Fruit fly (Drosophila melanogaster) whole organism, wandering third instar larva: ENCODE measurements around the gene tfc.

ENCODE experiments used
- Abd-B ChIP-seq: fragments of >200 bp; optimal IDR thresholded peaks from 2 replicates; lab custom pipeline; 2017; ENCODE audit warnings: missing biosample characterization, missing genetic modification characterization
- CG32264 ChIP-seq: fragments of 200-800 bp; sonication (Bioruptor generic); optimal IDR thresholded peaks from 2 replicates; lab custom pipeline; 2016; ENCODE audit warnings: missing biosample characterization, missing genetic modification characterization
- CG9705 ChIP-seq: fragments of 200-800 bp; sonication (Bioruptor generic); optimal IDR thresholded peaks from 2 replicates; lab custom pipeline; 2018; ENCODE audit warnings: missing biosample characterization, mild to moderate bottlenecking, missing genetic modification characterization
- CrebA ChIP-seq: fragments of 200-800 bp; sonication (Bioruptor generic); optimal IDR thresholded peaks from 2 replicates; lab custom pipeline; 2016; ENCODE audit warnings: missing biosample characterization, mild to moderate bottlenecking, missing genetic modification characterization, borderline replicate concordance
- Dfd ChIP-seq: fragments of >200 bp; optimal IDR thresholded peaks from 2 replicates; lab custom pipeline; 2017; ENCODE audit warnings: missing biosample characterization, missing genetic modification characterization
- Dif ChIP-seq: fragments of 200-275, 200-300 bp; sonication (Bioruptor generic); optimal IDR thresholded peaks from 2 replicates; lab custom pipeline; 2018; ENCODE audit warnings: missing biosample characterization, missing genetic modification characterization; ENCODE audit not compliant: partially characterized antibody
- GATAd ChIP-seq: sonication (Bioruptor generic); optimal IDR thresholded peaks from 2 replicates; lab custom pipeline; 2016; ENCODE audit warnings: missing biosample characterization, missing genetic modification characterization
- HLH106 ChIP-seq: fragments of 200-800 bp; optimal IDR thresholded peaks from 3 replicates; lab custom pipeline; 2019; ENCODE audit warnings: missing biosample characterization, mild to moderate bottlenecking, missing genetic modification characterization, moderate library complexity
- Hnf4 ChIP-seq: fragments of 200-800 bp; sonication (Bioruptor generic); optimal IDR thresholded peaks from 2 replicates; lab custom pipeline; 2016; ENCODE audit warnings: missing biosample characterization, mild to moderate bottlenecking, missing genetic modification characterization
- Hr78 ChIP-seq: fragments of >200 bp; optimal IDR thresholded peaks from 2 replicates; lab custom pipeline; 2017; ENCODE audit warnings: missing biosample characterization, missing genetic modification characterization
- Hr83 ChIP-seq: fragments of 200-300 bp; sonication (Bioruptor generic); optimal IDR thresholded peaks from 2 replicates; lab custom pipeline; 2016; ENCODE audit warnings: missing biosample characterization, mild to moderate bottlenecking, missing genetic modification characterization, moderate library complexity; ENCODE audit not compliant: poor library complexity, severe bottlenecking
- Jra ChIP-seq: sonication (Bioruptor generic); optimal IDR thresholded peaks from 2 replicates; lab custom pipeline; 2016; ENCODE audit warnings: missing biosample characterization, missing genetic modification characterization
- Mio ChIP-seq: sonication (Bioruptor generic); optimal IDR thresholded peaks from 2 replicates; lab custom pipeline; 2016; ENCODE audit warnings: missing biosample characterization, missing genetic modification characterization
- Myc ChIP-seq: fragments of >200 bp; optimal IDR thresholded peaks from 2 replicates; lab custom pipeline; 2017
- N ChIP-seq: fragments of >200 bp; optimal IDR thresholded peaks from 2 replicates; lab custom pipeline; 2018; ENCODE audit warnings: missing biosample characterization, missing external identifiers, missing genetic modification characterization
- OdsH ChIP-seq: fragments of 200-800 bp; sonication (Bioruptor generic); optimal IDR thresholded peaks from 2 replicates; lab custom pipeline; 2016; ENCODE audit warnings: missing biosample characterization, mild to moderate bottlenecking, missing genetic modification characterization
- Rel ChIP-seq, 2 experiments: fragments of 200-800 bp; sonication (Bioruptor generic) in 1 of 2; optimal IDR thresholded peaks; 2 replicates in 1 of 2; 3 replicates in 1 of 2; lab custom pipeline; 2016 to 2019; ENCODE audit warnings: mild to moderate bottlenecking in 2 of 2, missing biosample characterization in 2 of 2, missing genetic modification characterization in 2 of 2, moderate library complexity in 1 of 2
- Sp1 ChIP-seq: fragments of 200-800 bp; sonication (Bioruptor generic); optimal IDR thresholded peaks from 3 replicates; lab custom pipeline; 2019; ENCODE audit warnings: missing biosample characterization, mild to moderate bottlenecking, missing genetic modification characterization, moderate library complexity
- Vsx2 ChIP-seq: fragments of 200-300, 225-300 bp; sonication (Bioruptor generic); optimal IDR thresholded peaks from 2 replicates; lab custom pipeline; 2018; ENCODE audit warnings: missing biosample characterization, missing genetic modification characterization; ENCODE audit not compliant: partially characterized antibody
- br ChIP-seq: fragments of 200-800 bp; sonication (Bioruptor generic); optimal IDR thresholded peaks from 2 replicates; lab custom pipeline; 2016; ENCODE audit warnings: missing biosample characterization, missing genetic modification characterization
- brk ChIP-seq: fragments of 200-800 bp; sonication (Bioruptor generic); optimal IDR thresholded peaks from 2 replicates; lab custom pipeline; 2016; ENCODE audit warnings: missing biosample characterization, mild to moderate bottlenecking, missing genetic modification characterization
- dl ChIP-seq, 2 experiments: fragments of 175-275, 200-275 bp in 1 of 2; fragments of 200-275 bp in 1 of 2; sonication (Bioruptor generic); optimal IDR thresholded peaks; lab custom pipeline; 2018; ENCODE audit warnings: mild to moderate bottlenecking in 2 of 2, missing biosample characterization in 2 of 2, missing genetic modification characterization in 2 of 2, moderate library complexity in 2 of 2; ENCODE audit not compliant: partially characterized antibody in 2 of 2, insufficient read depth in 1 of 2
- dmrt93B ChIP-seq: fragments of 200-800 bp; sonication (Bioruptor generic); optimal IDR thresholded peaks from 2 replicates; lab custom pipeline; 2018; ENCODE audit warnings: missing biosample characterization, mild to moderate bottlenecking, missing genetic modification characterization
- foxo ChIP-seq, 2 experiments: fragments of 200-800 bp; sonication (Bioruptor generic); optimal IDR thresholded peaks; 2 replicates in 1 of 2; 3 replicates in 1 of 2; lab custom pipeline; 2016 to 2017; ENCODE audit warnings: missing biosample characterization in 2 of 2, missing genetic modification characterization in 2 of 2
- fru ChIP-seq: fragments of 200-800 bp; sonication (Bioruptor generic); optimal IDR thresholded peaks from 3 replicates; lab custom pipeline; 2016; ENCODE audit warnings: missing biosample characterization, mild to moderate bottlenecking, missing genetic modification characterization
- h ChIP-seq: fragments of 200-800 bp; sonication (Bioruptor generic); optimal IDR thresholded peaks from 3 replicates; lab custom pipeline; 2016; ENCODE audit warnings: missing biosample characterization, mild to moderate bottlenecking, missing genetic modification characterization
- jim ChIP-seq: fragments of 175-275, 200-325 bp; sonication (Bioruptor generic); optimal IDR thresholded peaks from 2 replicates; lab custom pipeline; 2016; ENCODE audit warnings: missing biosample characterization, mild to moderate bottlenecking, missing genetic modification characterization
- lola ChIP-seq: fragments of >200 bp; optimal IDR thresholded peaks from 2 replicates; lab custom pipeline; 2017; ENCODE audit warnings: missing biosample characterization, missing genetic modification characterization
- pan ChIP-seq: fragments of >200 bp; optimal IDR thresholded peaks from 2 replicates; lab custom pipeline; 2017
- rgr ChIP-seq: fragments of 200-800 bp; sonication (Bioruptor generic); optimal IDR thresholded peaks from 3 replicates; lab custom pipeline; 2016; ENCODE audit warnings: missing biosample characterization, mild to moderate bottlenecking, missing genetic modification characterization
- sage ChIP-seq: fragments of 200-800 bp; sonication (Bioruptor generic); optimal IDR thresholded peaks from 2 replicates; lab custom pipeline; 2016; ENCODE audit warnings: missing biosample characterization, mild to moderate bottlenecking, missing genetic modification characterization
- sv ChIP-seq: fragments of 200-800 bp; sonication (Bioruptor generic); optimal IDR thresholded peaks from 3 replicates; lab custom pipeline; 2016; ENCODE audit warnings: missing biosample characterization, missing genetic modification characterization
- tai ChIP-seq: sonication (Bioruptor generic); optimal IDR thresholded peaks from 2 replicates; lab custom pipeline; 2016; ENCODE audit warnings: missing biosample characterization, missing genetic modification characterization
- usp ChIP-seq: fragments of >200 bp; optimal IDR thresholded peaks from 2 replicates; lab custom pipeline; 2017; ENCODE audit warnings: missing biosample characterization, missing genetic modification characterization
- woc ChIP-seq: sonication (Bioruptor generic); optimal IDR thresholded peaks from 2 replicates; lab custom pipeline; 2016; ENCODE audit warnings: missing biosample characterization, mild to moderate bottlenecking, missing genetic modification characterization

Gene tfc

DNA sequence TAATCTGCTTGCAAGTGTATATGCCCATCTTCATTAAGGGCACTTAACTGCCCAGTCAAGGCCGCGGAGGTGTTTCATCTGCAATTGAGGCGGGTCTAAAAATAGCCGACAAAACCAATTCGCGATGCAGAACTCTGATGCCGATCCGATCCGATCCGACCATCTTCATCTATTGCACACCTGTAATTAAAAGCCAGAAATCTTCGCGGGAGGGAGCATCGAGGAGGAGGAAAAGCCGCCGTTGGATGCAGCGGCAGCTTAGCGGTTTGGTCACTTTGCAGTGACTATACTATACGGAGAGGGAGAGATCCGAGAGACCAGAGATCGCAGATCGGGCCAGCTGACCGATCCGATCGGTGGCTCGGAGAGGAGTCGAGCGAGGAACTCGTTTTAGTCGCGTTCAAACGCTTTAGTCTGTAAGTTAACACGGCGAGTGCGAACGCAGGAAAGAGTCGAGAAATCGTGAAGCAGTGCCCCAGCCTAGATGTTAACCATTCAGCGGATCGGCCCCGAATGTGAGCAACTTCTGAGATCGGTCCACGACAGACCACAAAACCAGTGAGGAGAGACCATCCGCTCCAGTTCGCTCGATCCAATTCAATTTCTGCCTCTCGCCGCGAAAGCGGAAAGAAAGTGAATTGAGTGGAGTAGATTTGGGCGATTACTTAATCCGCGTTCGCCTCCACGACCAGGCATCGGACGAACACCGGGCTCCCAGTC is at the start of gene tfc:
Gene tfc, plus strand, starts transcription at position 389 of the 720 bp plus-strand sequence.
- TF ChIP-seq Abd-B (GFP tag; lab: Kevin White, UChicago) (no peak), Rel (GFP tag; optimal IDR thresholded peaks at IDR 0.05; lab: Kevin White, UChicago) (no peak), Rel (tag; optimal IDR thresholded peaks at IDR 0.05; lab: Kevin White, UChicago) (peak; percentile 17), GATAd (no peak), h (GFP tag; lab: Kevin White, UChicago) (peak; percentile 65), sv (GFP tag; lab: Kevin White, UChicago) (no peak), Dif (GFP tag; lab: Kevin White, UChicago) (peak; percentile 23), N (GFP tag; lab: Kevin White, UChicago) (no peak), Vsx2 (peak; percentile 43), Mio (GFP tag; lab: Kevin White, UChicago) (no peak), CG9705 (no peak), OdsH (GFP tag; lab: Kevin White, UChicago) (no peak), rgr (GFP tag; lab: Kevin White, UChicago) (peak; percentile 9), tai (GFP tag; lab: Kevin White, UChicago) (no peak), dmrt93B (GFP tag; lab: Kevin White, UChicago) (no peak), CrebA (GFP tag; lab: Kevin White, UChicago) (no peak), br (peak; percentile 7), sage (GFP tag; lab: Kevin White, UChicago) (no peak), usp (GFP tag; lab: Kevin White, UChicago) (no peak), Myc (lab: Kevin White, UChicago) (no peak), Jra (GFP tag; lab: Kevin White, UChicago) (no peak), brk (GFP tag; lab: Kevin White, UChicago) (no peak), Hr78 (GFP tag; lab: Kevin White, UChicago) (no peak), woc (GFP tag; lab: Kevin White, UChicago) (no peak), Hnf4 (GFP tag; lab: Kevin White, UChicago) (no peak), pan (no peak), Hr83 (peak; percentile 17), jim (GFP tag; lab: Kevin White, UChicago) (peak; percentile 12), CG32264 (GFP tag; lab: Kevin White, UChicago) (no peak), lola (GFP tag; lab: Kevin White, UChicago) (no peak), fru (GFP tag; lab: Kevin White, UChicago) (peak; percentile 35), Dfd (GFP tag; lab: Kevin White, UChicago) (no peak), foxo (GFP tag; optimal IDR thresholded peaks at IDR 0.05; lab: Kevin White, UChicago) (peak in 1 of 2 experiments; percentile 10), Sp1 (GFP tag; lab: Kevin White, UChicago) (peak; percentile 15), HLH106 (tag; lab: Kevin White, UChicago) (no peak)

DNA sequence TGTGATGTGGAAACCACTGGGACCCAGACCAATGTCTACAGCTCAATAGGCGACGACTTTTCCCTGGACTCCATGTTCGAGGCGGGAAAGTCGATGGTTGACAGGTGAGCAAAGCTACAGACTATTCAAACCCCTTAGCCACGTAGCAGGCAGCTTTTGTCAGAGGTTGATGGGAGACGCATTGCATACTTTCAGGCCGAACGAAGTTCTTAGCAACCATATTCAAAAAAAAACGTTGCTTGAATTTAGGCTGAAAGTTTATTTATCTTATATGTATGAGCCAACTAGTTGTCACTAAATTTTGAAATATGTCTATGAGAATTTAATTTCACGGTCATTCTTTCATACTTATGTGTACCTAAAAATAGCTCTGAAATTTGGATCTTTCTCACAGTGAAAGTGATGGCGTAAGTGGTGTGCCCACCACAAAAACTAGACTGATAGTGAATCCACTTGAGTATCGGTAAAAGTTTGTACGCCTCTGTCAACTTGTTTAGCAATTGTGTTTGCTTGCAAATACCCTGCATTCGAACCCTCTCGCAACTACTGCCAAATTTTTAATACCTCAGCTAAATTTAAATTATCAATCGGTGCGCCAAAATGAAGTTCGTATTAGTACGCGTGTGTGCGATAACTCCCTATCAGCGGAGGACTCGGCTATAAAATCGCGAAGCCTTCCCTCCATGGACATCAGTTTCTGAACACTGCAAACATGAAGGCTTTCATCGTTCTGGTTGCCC is 49.4 kb upstream of the tfc start, which contains the start of gene LysB:
Gene LysB, plus strand, starts transcription at position 690 of the 740 bp plus-strand sequence.
- TF ChIP-seq woc (GFP tag; lab: Kevin White, UChicago) (no peak), N (GFP tag; lab: Kevin White, UChicago) (peak; percentile 11), dl (GFP tag; optimal IDR thresholded peaks at IDR 0.05; lab: Kevin White, UChicago; ENCODE audit: insufficient read depth in 1 of 2, partially characterized antibody in 2 of 2) (peak; percentile 64 to 80), Myc (lab: Kevin White, UChicago) (peak; percentile 85), Vsx2 (peak; percentile 86), CG32264 (GFP tag; lab: Kevin White, UChicago) (no peak), GATAd (no peak), Rel (GFP tag; optimal IDR thresholded peaks at IDR 0.05; lab: Kevin White, UChicago) (no peak), Rel (tag; optimal IDR thresholded peaks at IDR 0.05; lab: Kevin White, UChicago) (peak; percentile 18), Dif (GFP tag; lab: Kevin White, UChicago) (peak; percentile 96)
